Worm (Caenorhabditis elegans) whole organism, mixed stage, embryonic: ENCODE data around the gene tag-335.
"Not testable (repeated sequence)": the region's sequence is repeated elsewhere in the genome, so short reads cannot be mapped to it uniquely, and the experiment has no call there.

ENCODE experiments used
- M03D4.4 ChIP-seq: sonication (generic microtip); optimal IDR thresholded peaks from 2 replicates; lab custom pipeline; 2017; ENCODE audit warnings: mild to moderate bottlenecking, missing genetic modification characterization, missing compliant biosample characterization
- bed-3 ChIP-seq: fragments of 200-800 bp; sonication (Bioruptor generic); optimal IDR thresholded peaks from 3 replicates; lab custom pipeline; 2018; ENCODE audit warnings: mild to moderate bottlenecking, missing genetic modification characterization, moderate library complexity, missing compliant biosample characterization
- blmp-1 ChIP-seq: fragments of 150-350 bp; optimal IDR thresholded peaks from 2 replicates; lab custom pipeline; 2014; ENCODE audit warnings: missing biosample characterization, missing genetic modification characterization
- ceh-39 ChIP-seq: fragments of 150-350 bp; optimal IDR thresholded peaks from 2 replicates; lab custom pipeline; 2014; ENCODE audit warnings: missing biosample characterization, missing genetic modification characterization
- ceh-43 ChIP-seq: fragments of 200-800 bp; sonication (Bioruptor generic); optimal IDR thresholded peaks from 2 replicates; lab custom pipeline; 2018; ENCODE audit warnings: mild to moderate bottlenecking, missing genetic modification characterization, moderate library complexity, missing compliant biosample characterization
- cnd-1 ChIP-seq: fragments of 200-800 bp; sonication (Bioruptor generic); optimal IDR thresholded peaks from 2 replicates; lab custom pipeline; 2018; ENCODE audit warnings: mild to moderate bottlenecking, missing genetic modification characterization, missing compliant biosample characterization
- drap-1 ChIP-seq: fragments of 200-800 bp; sonication (Bioruptor generic); optimal IDR thresholded peaks from 3 replicates; lab custom pipeline; 2018; ENCODE audit warnings: mild to moderate bottlenecking, missing genetic modification characterization, missing compliant biosample characterization
- elt-1 ChIP-seq: sonication (generic microtip); optimal IDR thresholded peaks from 2 replicates; lab custom pipeline; 2017; ENCODE audit warnings: missing genetic modification characterization, mild to moderate bottlenecking, missing compliant biosample characterization, antibody characterized with exemption, moderate library complexity, borderline replicate concordance; ENCODE audit not compliant: insufficient read depth
- ham-2 ChIP-seq: fragments of 200-800 bp; sonication (Bioruptor generic); optimal IDR thresholded peaks from 2 replicates; lab custom pipeline; 2018; ENCODE audit warnings: mild to moderate bottlenecking, missing genetic modification characterization, missing compliant biosample characterization
- hlh-1 ChIP-seq: fragments of 150-350 bp; optimal IDR thresholded peaks from 2 replicates; lab custom pipeline; 2014; ENCODE audit warnings: missing biosample characterization, missing genetic modification reagents, missing genetic modification characterization
- lin-13 ChIP-seq: fragments of 150-350 bp; optimal IDR thresholded peaks from 2 replicates; lab custom pipeline; 2014; ENCODE audit warnings: missing biosample characterization, missing genetic modification characterization
- lin-32 ChIP-seq: fragments of 200-800 bp; sonication (Bioruptor generic); optimal IDR thresholded peaks from 2 replicates; lab custom pipeline; 2018; ENCODE audit warnings: mild to moderate bottlenecking, missing genetic modification characterization, missing compliant biosample characterization
- lsy-2 ChIP-seq: fragments of 150-350 bp; optimal IDR thresholded peaks from 2 replicates; lab custom pipeline; 2014; ENCODE audit warnings: missing biosample characterization, missing genetic modification characterization
- mep-1 ChIP-seq: fragments of 150-350 bp; optimal IDR thresholded peaks from 2 replicates; lab custom pipeline; 2017; ENCODE audit warnings: missing biosample characterization, missing genetic modification reagents, missing genetic modification characterization, inconsistent platforms
- mls-2 ChIP-seq: sonication (generic microtip); optimal IDR thresholded peaks from 2 replicates; lab custom pipeline; 2016; ENCODE audit warnings: mild to moderate bottlenecking, missing genetic modification characterization, moderate library complexity, missing compliant biosample characterization
- nhr-12 ChIP-seq: fragments of 150-350 bp; optimal IDR thresholded peaks from 2 replicates; lab custom pipeline; 2014; ENCODE audit warnings: missing biosample characterization, missing genetic modification characterization
- nhr-2 ChIP-seq: fragments of 150-350 bp; optimal IDR thresholded peaks from 2 replicates; lab custom pipeline; 2014; ENCODE audit warnings: missing biosample characterization, missing genetic modification characterization
- nhr-237 ChIP-seq: fragments of 150-350 bp; optimal IDR thresholded peaks from 2 replicates; lab custom pipeline; 2014; ENCODE audit warnings: missing biosample characterization, missing genetic modification characterization
- nhr-28 ChIP-seq: fragments of 150-350 bp; optimal IDR thresholded peaks from 2 replicates; lab custom pipeline; 2014; ENCODE audit warnings: missing biosample characterization, missing genetic modification characterization
- nhr-76 ChIP-seq: sonication (generic microtip); optimal IDR thresholded peaks from 2 replicates; lab custom pipeline; 2017; ENCODE audit warnings: missing biosample characterization, missing genetic modification characterization
- pha-4 ChIP-seq: fragments of 150-350 bp; optimal IDR thresholded peaks from 2 replicates; lab custom pipeline; 2018; ENCODE audit warnings: missing biosample characterization, missing genetic modification reagents, missing genetic modification characterization
- sem-2 ChIP-seq: fragments of 200-800 bp; sonication (Bioruptor generic); optimal IDR thresholded peaks from 2 replicates; lab custom pipeline; 2018; ENCODE audit warnings: mild to moderate bottlenecking, missing genetic modification characterization, missing compliant biosample characterization
- snpc-4 ChIP-seq: fragments of 150-350 bp; optimal IDR thresholded peaks from 2 replicates; lab custom pipeline; 2014; ENCODE audit warnings: missing biosample characterization, missing genetic modification characterization
- sptf-1 ChIP-seq: sonication (generic microtip); optimal IDR thresholded peaks from 2 replicates; lab custom pipeline; 2017; ENCODE audit warnings: mild to moderate bottlenecking, missing genetic modification characterization, moderate library complexity, missing compliant biosample characterization
- tbx-8 ChIP-seq: fragments of 200-800 bp; sonication (Bioruptor generic); optimal IDR thresholded peaks from 2 replicates; lab custom pipeline; 2018; ENCODE audit warnings: mild to moderate bottlenecking, missing genetic modification characterization, moderate library complexity, missing compliant biosample characterization
- unc-120 ChIP-seq: sonication (generic microtip); optimal IDR thresholded peaks from 2 replicates; lab custom pipeline; 2017; ENCODE audit warnings: missing genetic modification characterization, missing compliant biosample characterization; ENCODE audit not compliant: poor library complexity, severe bottlenecking
- unc-39 ChIP-seq: fragments of 150-350 bp; optimal IDR thresholded peaks from 2 replicates; lab custom pipeline; 2014; ENCODE audit warnings: missing biosample characterization, missing genetic modification characterization
- unc-62 ChIP-seq: fragments of 150-350 bp; optimal IDR thresholded peaks from 2 replicates; lab custom pipeline; 2014; ENCODE audit warnings: missing biosample characterization, missing genetic modification reagents, missing genetic modification characterization
- zip-8 ChIP-seq: fragments of 150-350 bp; optimal IDR thresholded peaks from 2 replicates; lab custom pipeline; 2014; ENCODE audit warnings: missing biosample characterization, missing genetic modification characterization
- ztf-11 ChIP-seq: fragments of 150-350 bp; optimal IDR thresholded peaks from 2 replicates; lab custom pipeline; 2014; ENCODE audit warnings: missing biosample characterization, missing genetic modification characterization

tag-335 gene

ce11 chrIV:12278507-12278906 lies at the start of gene tag-335, which contains the start of gene vkmt-1:
tag-335 (minus strand) TSS chrIV:12278594.
vkmt-1 (plus strand) TSS chrIV:12278725.
- no peak for TF ChIP-seq lin-32 (GFP tag; lab: Kevin White, UChicago)
- TF ChIP-seq pha-4: no peak
- TF ChIP-seq lsy-2 (tag; lab: Kevin White, UChicago): no peak

- TF ChIP-seq unc-39 (tag; lab: Kevin White, UChicago); unc-62 (GFP tag; lab: Kevin White, UChicago); elt-1 (tag; lab: Kevin White, UChicago): not testable (repeated sequence)
Observed at ce11 chrIV:12326932-12327331, 48.5 kb upstream of the tag-335 start, which contains the start of gene F19B6.3. F19B6.3 (plus strand) TSS chrIV:12327232.

ce11 chrIV:12311597-12311996 lies 33.2 kb upstream of the tag-335 start, which contains the start of gene oac-58:
oac-58 (minus strand) TSS chrIV:12311697.
- TF ChIP-seq snpc-4 (tag; lab: Kevin White, UChicago) (no peak), sptf-1 (tag; lab: Kevin White, UChicago) (no peak), mls-2 (no peak), sem-2 (GFP tag; lab: Kevin White, UChicago) (no peak), nhr-12 (tag; lab: Kevin White, UChicago) (no peak), cnd-1 (tag; lab: Kevin White, UChicago) (no peak), mep-1 (tag; lab: Kevin White, UChicago) (no peak), M03D4.4 (no peak)
- TF ChIP-seq, all 35 proteins: peak for 0

- no peak for TF ChIP-seq lsy-2 (tag; lab: Kevin White, UChicago)
- TF ChIP-seq drap-1 (GFP tag; lab: Kevin White, UChicago): no peak
- no peak for TF ChIP-seq ceh-39 (tag; lab: Kevin White, UChicago)
- TF ChIP-seq zip-8: no peak
- no peak for TF ChIP-seq sem-2 (GFP tag; lab: Kevin White, UChicago)
- no peak for TF ChIP-seq sptf-1 (tag; lab: Kevin White, UChicago)
- TF ChIP-seq lin-13 (tag; lab: Kevin White, UChicago): no peak
- no peak for TF ChIP-seq M03D4.4
- no peak for TF ChIP-seq ztf-11 (tag; lab: Kevin White, UChicago)
- no peak for TF ChIP-seq nhr-76 (tag; lab: Kevin White, UChicago)
- TF ChIP-seq ham-2 (GFP tag; lab: Kevin White, UChicago): no peak
- TF ChIP-seq bed-3 (GFP tag; lab: Kevin White, UChicago): no peak
- TF ChIP-seq unc-39 (tag; lab: Kevin White, UChicago): no peak
- TF ChIP-seq ceh-43 (GFP tag; lab: Kevin White, UChicago): no peak
- TF ChIP-seq blmp-1 (tag; lab: Kevin White, UChicago): no peak
- TF ChIP-seq nhr-2 (tag; lab: Kevin White, UChicago): no peak
- no peak for TF ChIP-seq mls-2
- TF ChIP-seq lin-32 (GFP tag; lab: Kevin White, UChicago): no peak
Observed at ce11 chrIV:12307720-12308119, 29.3 kb upstream of the tag-335 start, which contains the start of gene oac-57. oac-57 (minus strand) TSS chrIV:12307820.

- no peak for TF ChIP-seq lin-32 (GFP tag; lab: Kevin White, UChicago)
- no peak for TF ChIP-seq blmp-1 (tag; lab: Kevin White, UChicago)
- no peak for TF ChIP-seq lin-13 (tag; lab: Kevin White, UChicago)
- no peak for TF ChIP-seq mls-2
- TF ChIP-seq unc-120 (tag; lab: Kevin White, UChicago): no peak
- TF ChIP-seq, all 35 proteins: peak for 0
Observed at ce11 chrIV:12305956-12306355, 27.6 kb upstream of the tag-335 start.

- TF ChIP-seq ztf-11 (tag; lab: Kevin White, UChicago) (no peak), nhr-237 (tag; lab: Kevin White, UChicago) (no peak), mep-1 (tag; lab: Kevin White, UChicago) (no peak), lin-13 (tag; lab: Kevin White, UChicago) (no peak), tbx-8 (no peak), hlh-1 (tag; lab: Kevin White, UChicago) (no peak), ham-2 (GFP tag; lab: Kevin White, UChicago) (no peak), sptf-1 (tag; lab: Kevin White, UChicago) (no peak), sem-2 (GFP tag; lab: Kevin White, UChicago) (no peak), zip-8 (no peak), mls-2 (no peak), cnd-1 (tag; lab: Kevin White, UChicago) (no peak), unc-39 (tag; lab: Kevin White, UChicago) (no peak), nhr-12 (tag; lab: Kevin White, UChicago) (no peak), nhr-28 (tag; lab: Kevin White, UChicago) (no peak), ceh-43 (GFP tag; lab: Kevin White, UChicago) (no peak), elt-1 (tag; lab: Kevin White, UChicago) (no peak), ceh-39 (tag; lab: Kevin White, UChicago) (no peak)
Observed at ce11 chrIV:12304750-12305149, 26.4 kb upstream of the tag-335 start.
